Worm (Caenorhabditis elegans) whole organism, midembryonic: ENCODE measurements around the gene C40C9.3.

Experiments used
- T22C8.4 ChIP-seq: fragments of 200-800 bp; sonication (Bioruptor generic); IDR thresholded peaks from 2 replicates; pipeline ENCODE4 v1.3.6; 2022; ENCODE audit warnings: missing genetic modification characterization, missing compliant biosample characterization
- cog-1 ChIP-seq: sonication (generic microtip); optimal IDR thresholded peaks from 2 replicates; lab custom pipeline; 2016; ENCODE audit warnings: missing genetic modification characterization, missing compliant biosample characterization
- flt-1 ChIP-seq: fragments of 200-800 bp; sonication (Bioruptor generic); IDR thresholded peaks from 2 replicates; pipeline ENCODE4 v1.3.6; 2022; ENCODE audit warnings: missing genetic modification characterization, missing compliant biosample characterization
- klf-2 ChIP-seq: fragments of 200-800 bp; sonication (Bioruptor generic); conservative IDR thresholded peaks from 2 replicates; pipeline ENCODE4 v1.3.6; 2022; ENCODE audit warnings: missing genetic modification reagents, missing genetic modification characterization, missing compliant biosample characterization
- med-1 ChIP-seq: sonication (generic microtip); optimal IDR thresholded peaks from 2 replicates; lab custom pipeline; 2017; ENCODE audit warnings: missing genetic modification characterization, mild to moderate bottlenecking, missing compliant biosample characterization, antibody characterized with exemption, missing genetic modification reagents; ENCODE audit not compliant: insufficient read depth
- ref-1 ChIP-seq: fragments of 200-800 bp; sonication (Bioruptor generic); conservative IDR thresholded peaks from 2 replicates; pipeline ENCODE4 v1.3.6; 2022; ENCODE audit warnings: missing genetic modification reagents, missing genetic modification characterization, missing compliant biosample characterization
- tab-1 ChIP-seq: fragments of 200-800 bp; sonication (Bioruptor generic); IDR thresholded peaks from 2 replicates; pipeline ENCODE4 v1.3.6; 2022; ENCODE audit warnings: missing genetic modification characterization, missing compliant biosample characterization
- ztf-23 ChIP-seq: fragments of 200-800 bp; sonication (Bioruptor generic); IDR thresholded peaks from 2 replicates; pipeline ENCODE4 v1.3.6; 2022; ENCODE audit warnings: missing genetic modification reagents, missing genetic modification characterization, missing compliant biosample characterization
- ztf-29 ChIP-seq: fragments of 200-800 bp; sonication (Bioruptor generic); IDR thresholded peaks from 2 replicates; pipeline ENCODE4 v1.3.6; 2022; ENCODE audit warnings: missing genetic modification reagents, missing genetic modification characterization, missing compliant biosample characterization

C40C9.3 gene

ce11 chrX:13650799-13651198 is 3.4 kb downstream of the C40C9.3 start, which contains the start of gene C40C9.4:
Gene C40C9.4 (plus strand): TSS chrX:13651099.
- TF ChIP-seq tab-1 (no peak), ztf-29 (GFP tag; lab: Robert Waterston, UW) (no peak), ref-1 (no peak), med-1 (GFP tag; lab: Kevin White, UChicago) (no peak), flt-1 (GFP tag; lab: Robert Waterston, UW) (no peak), klf-2 (GFP tag; lab: Robert Waterston, UW) (no peak), ztf-23 (GFP tag; lab: Robert Waterston, UW) (no peak), T22C8.4 (GFP tag; lab: Robert Waterston, UW) (no peak), cog-1 (tag; lab: Kevin White, UChicago) (no peak)

DNA sequence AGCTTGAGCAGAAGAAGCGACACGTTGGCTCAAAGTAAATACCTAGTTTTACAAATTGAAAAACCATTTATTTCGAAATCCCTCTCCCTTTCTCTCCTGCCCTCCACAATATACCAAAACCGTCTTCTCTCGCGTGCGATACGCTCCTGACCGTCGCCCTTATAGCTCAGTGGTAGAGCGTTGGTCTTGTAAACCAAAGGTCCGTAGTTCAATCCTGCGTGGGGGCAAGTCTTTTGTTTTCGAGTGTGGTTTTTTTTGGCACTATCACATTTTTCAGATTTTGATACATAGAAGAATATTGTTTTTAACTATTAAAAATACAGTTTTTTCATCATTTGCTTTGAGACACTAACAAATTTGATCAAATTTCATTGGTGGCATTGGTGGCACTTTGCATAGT is 6.2 kb downstream of the C40C9.3 start:
- TF ChIP-seq tab-1 (peak; percentile 78), cog-1 (tag; lab: Kevin White, UChicago) (no peak), ref-1 (peak; percentile 60; the same call in 1 of the 2 replicates), ztf-29 (GFP tag; lab: Robert Waterston, UW) (0 out of 2 replicates have a peak, but pooled peaks have one; percentile 34), ztf-23 (GFP tag; lab: Robert Waterston, UW) (peak; percentile 66; the same call in 1 of the 2 replicates), T22C8.4 (GFP tag; lab: Robert Waterston, UW) (no peak), flt-1 (GFP tag; lab: Robert Waterston, UW) (peak; percentile 88), klf-2 (GFP tag; lab: Robert Waterston, UW) (peak; percentile 42; the same call in 1 of the 2 replicates)

DNA sequence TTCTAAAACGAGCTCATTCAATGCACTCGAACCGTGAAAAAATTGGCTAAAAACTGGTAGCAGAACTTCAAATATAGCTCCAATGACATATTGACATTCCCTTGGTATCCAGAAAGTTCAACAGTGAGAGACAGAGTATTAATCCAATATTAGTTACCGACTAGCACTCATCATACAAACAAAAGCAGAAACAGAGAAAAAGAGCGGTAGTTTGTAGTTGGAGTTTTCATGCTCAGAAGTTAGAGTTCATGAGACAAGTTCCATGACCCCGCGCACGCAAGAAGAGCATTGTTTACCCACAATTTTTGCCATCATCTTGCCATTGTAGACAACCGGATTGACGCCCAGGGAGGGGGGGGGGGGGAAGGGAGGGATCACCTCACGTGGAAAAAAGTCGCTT is 6.9 kb downstream of the C40C9.3 start:
- TF ChIP-seq ztf-23 (GFP tag; lab: Robert Waterston, UW) (no peak), ztf-29 (GFP tag; lab: Robert Waterston, UW) (no peak), T22C8.4 (GFP tag; lab: Robert Waterston, UW) (no peak), med-1 (GFP tag; lab: Kevin White, UChicago) (no peak), ref-1 (no peak), cog-1 (tag; lab: Kevin White, UChicago) (no peak), klf-2 (GFP tag; lab: Robert Waterston, UW) (no peak), flt-1 (GFP tag; lab: Robert Waterston, UW) (no peak), tab-1 (no peak)

DNA sequence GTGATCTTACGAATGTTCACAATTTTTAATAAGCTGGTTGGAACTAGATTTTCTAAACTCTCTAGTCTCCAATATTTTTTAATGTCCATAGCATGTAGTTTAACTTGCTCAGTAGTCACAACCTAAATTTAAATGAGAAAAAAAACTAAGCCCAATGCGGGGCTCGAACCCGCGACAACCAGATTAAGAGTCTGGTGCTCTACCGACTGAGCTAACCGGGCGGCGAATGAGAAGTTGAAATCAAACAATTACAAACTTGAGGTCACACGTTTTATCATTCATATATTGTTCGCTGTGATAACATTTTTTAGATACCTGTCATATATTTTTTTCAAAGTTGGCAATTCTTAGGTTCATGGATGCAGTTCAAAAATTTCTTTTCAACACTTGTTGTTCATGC is 8.4 kb downstream of the C40C9.3 start:
- TF ChIP-seq ztf-29 (GFP tag; lab: Robert Waterston, UW) (no peak), med-1 (GFP tag; lab: Kevin White, UChicago) (no peak), T22C8.4 (GFP tag; lab: Robert Waterston, UW) (no peak), ref-1 (no peak), klf-2 (GFP tag; lab: Robert Waterston, UW) (no peak), tab-1 (no peak), cog-1 (tag; lab: Kevin White, UChicago) (no peak), flt-1 (GFP tag; lab: Robert Waterston, UW) (no peak), ztf-23 (GFP tag; lab: Robert Waterston, UW) (no peak)

DNA sequence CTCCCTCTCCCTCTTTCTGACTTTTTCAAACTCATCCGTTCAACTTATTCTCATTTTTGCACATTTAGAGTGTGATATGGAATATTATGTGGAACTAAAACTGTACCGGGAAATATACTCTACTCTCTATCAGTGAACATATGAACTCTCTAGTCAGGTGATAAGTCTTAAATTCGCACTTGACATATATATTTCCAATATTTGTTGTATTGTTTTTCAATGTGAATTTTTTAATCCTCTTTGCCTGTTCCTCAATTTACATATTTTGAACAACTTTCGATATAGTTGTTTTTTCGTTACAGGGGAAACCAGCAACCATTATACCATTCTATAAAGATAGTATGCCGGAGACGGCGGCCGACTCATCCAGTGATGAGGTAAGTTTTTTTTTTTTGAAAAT is 12.8 kb downstream of the C40C9.3 start, which contains the start of gene C04A11.1:
TSS of gene C04A11.1 (plus strand) at position 301 of the 400 bp plus-strand sequence.
- TF ChIP-seq klf-2 (GFP tag; lab: Robert Waterston, UW) (no peak), flt-1 (GFP tag; lab: Robert Waterston, UW) (no peak), med-1 (GFP tag; lab: Kevin White, UChicago) (no peak), ztf-23 (GFP tag; lab: Robert Waterston, UW) (no peak), tab-1 (no peak), cog-1 (tag; lab: Kevin White, UChicago) (no peak)

DNA sequence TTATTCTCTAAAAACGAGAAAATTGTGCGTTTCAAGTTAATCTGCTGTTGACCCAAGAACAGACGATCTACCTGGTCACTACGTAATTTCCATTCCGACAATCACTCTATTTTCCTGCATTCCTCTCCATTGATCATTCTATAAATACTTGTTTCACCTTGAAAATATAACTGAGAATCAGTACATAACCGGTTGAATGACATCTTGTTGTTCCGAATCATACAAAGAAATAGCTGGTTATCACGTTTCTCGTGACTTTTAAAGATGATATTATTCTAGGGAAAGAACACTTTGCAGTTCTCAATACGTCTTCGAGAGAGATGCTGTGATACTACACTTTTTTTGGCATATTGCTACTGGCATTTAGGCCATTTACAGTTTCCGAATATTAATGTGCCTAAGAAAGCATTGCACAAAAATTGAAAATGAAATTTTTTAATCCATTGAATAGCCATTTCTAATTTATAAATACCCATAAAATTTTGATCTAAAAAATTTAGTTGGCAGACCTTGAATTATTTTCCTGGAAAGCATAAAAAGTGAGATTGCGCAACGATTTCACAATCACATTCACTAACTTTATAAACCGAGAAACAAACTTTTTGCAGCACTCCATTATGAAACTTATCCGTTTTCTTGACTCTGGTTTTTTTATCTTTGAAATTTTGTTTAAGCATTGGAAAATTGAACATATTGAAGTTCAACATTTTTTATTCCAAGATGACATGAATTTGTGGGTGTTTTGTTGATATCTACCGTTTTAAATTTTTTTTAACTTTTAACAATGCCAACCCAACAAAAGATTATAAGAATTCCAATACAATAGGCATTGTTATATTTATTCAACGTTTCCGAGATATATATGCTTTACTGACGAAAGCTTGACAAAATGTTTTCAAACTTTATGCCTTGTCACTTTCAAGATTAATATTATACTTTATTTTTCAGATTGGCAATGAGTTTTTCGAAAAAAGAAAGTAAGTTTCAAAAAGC is 16.5 kb downstream of the C40C9.3 start, which contains the start of gene C04A11.5:
TSS of gene C04A11.5 (plus strand) at position 943 of the 993 bp plus-strand sequence.
- TF ChIP-seq med-1 (GFP tag; lab: Kevin White, UChicago) (no peak), ref-1 (no peak), T22C8.4 (GFP tag; lab: Robert Waterston, UW) (no peak), flt-1 (GFP tag; lab: Robert Waterston, UW) (no peak), ztf-23 (GFP tag; lab: Robert Waterston, UW) (no peak), ztf-29 (GFP tag; lab: Robert Waterston, UW) (no peak), tab-1 (no peak)

- TF ChIP-seq klf-2 (GFP tag; lab: Robert Waterston, UW): peak; percentile 99
- peak; percentile 99 for TF ChIP-seq ztf-29 (GFP tag; lab: Robert Waterston, UW)
- TF ChIP-seq T22C8.4 (GFP tag; lab: Robert Waterston, UW): peak; percentile 99
- peak; percentile 86 for TF ChIP-seq med-1 (GFP tag; lab: Kevin White, UChicago)
- peak; percentile 98 for TF ChIP-seq cog-1 (tag; lab: Kevin White, UChicago)
- TF ChIP-seq tab-1: peak; percentile 100
- TF ChIP-seq flt-1 (GFP tag; lab: Robert Waterston, UW): peak; percentile 99
- peak; percentile 98 for TF ChIP-seq ztf-23 (GFP tag; lab: Robert Waterston, UW)
- TF ChIP-seq ref-1: peak; percentile 98
These were observed 18.0 kb downstream of the C40C9.3 start for ce11 chrX:13665447-13665846.

DNA sequence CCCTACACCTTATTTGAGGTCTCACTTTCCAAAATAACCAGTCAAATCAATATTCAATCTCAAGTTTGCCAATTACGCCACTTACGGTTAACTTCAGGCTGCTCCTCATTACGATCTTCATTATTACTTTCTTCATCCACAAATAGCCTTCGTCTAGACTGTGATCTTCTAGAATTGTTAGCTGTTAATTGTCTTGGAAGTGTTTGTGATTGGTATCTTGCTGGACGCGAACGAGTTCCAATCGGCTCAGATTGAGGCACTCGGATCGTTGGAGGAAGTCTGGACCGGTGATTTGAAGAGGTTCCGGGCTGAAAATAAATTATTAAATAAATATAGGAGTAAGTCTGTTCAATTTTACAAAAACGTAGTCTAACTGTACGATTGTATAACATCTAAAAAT is 19.5 kb downstream of the C40C9.3 start:
- no peak for TF ChIP-seq flt-1 (GFP tag; lab: Robert Waterston, UW)
- TF ChIP-seq med-1 (GFP tag; lab: Kevin White, UChicago): no peak
- TF ChIP-seq cog-1 (tag; lab: Kevin White, UChicago): no peak
- TF ChIP-seq ref-1: no peak
- TF ChIP-seq klf-2 (GFP tag; lab: Robert Waterston, UW): no peak
- TF ChIP-seq tab-1: no peak
- no peak for TF ChIP-seq ztf-29 (GFP tag; lab: Robert Waterston, UW)
- TF ChIP-seq ztf-23 (GFP tag; lab: Robert Waterston, UW): no peak
- TF ChIP-seq T22C8.4 (GFP tag; lab: Robert Waterston, UW): no peak
